Fruit fly (Drosophila melanogaster): Measurements from ENCODE around the gene PyK.
A peak's percentile ranks its signal among the peaks of the same experiment; 100 is the strongest.

PyK gene

dm6 chr3R:22420911-22421310 lies 53.6 kb downstream of the PyK start, which contains the start of the genes Nop56 and mats (continued):
- peak; percentile 43; the same call in 2 of the 3 replicates for TF ChIP-seq ci (GFP tag; IDR thresholded peaks at IDR 0.05)
- TF ChIP-seq cato (GFP tag; optimal IDR thresholded peaks at IDR 0.05; ENCODE audit: borderline replicate concordance), result no peak
- peak; percentile 23; the same call in 1 of the 2 replicates for TF ChIP-seq E2f2 (GFP tag; IDR thresholded peaks at IDR 0.05)
- no peak for TF ChIP-seq CG8478 (optimal IDR thresholded peaks at IDR 0.05)
- peak; percentile 40 for TF ChIP-seq CG3995 (GFP tag; optimal IDR thresholded peaks at IDR 0.05)
- no peak for TF ChIP-seq esg (GFP tag; conservative IDR thresholded peaks at IDR 0.05)
- TF ChIP-seq twi (tag; optimal IDR thresholded peaks at IDR 0.05), result peak; percentile 53
- TF ChIP-seq CG9817 (tag; optimal IDR thresholded peaks at IDR 0.05), result no peak
- TF ChIP-seq HmgD (GFP tag; optimal IDR thresholded peaks at IDR 0.05), result no peak
- TF ChIP-seq CG16863 (GFP tag; optimal IDR thresholded peaks at IDR 0.05), result no peak
- no peak for TF ChIP-seq sim (GFP tag; IDR thresholded peaks at IDR 0.05)
- peak; percentile 41; the same call in 1 of the 3 replicates for TF ChIP-seq Doc3 (GFP tag; IDR thresholded peaks at IDR 0.05; ENCODE audit: partially characterized antibody)
- no peak for TF ChIP-seq hb (GFP tag; IDR thresholded peaks at IDR 0.05; ENCODE audit: partially characterized antibody)
- no peak for TF ChIP-seq CG14441 (GFP tag; IDR thresholded peaks at IDR 0.05)
- no peak for TF ChIP-seq dati (GFP tag; IDR thresholded peaks at IDR 0.05)
- TF ChIP-seq CG11560 (tag; IDR thresholded peaks at IDR 0.05), result no peak
- peak; percentile 57; the same call in 1 of the 2 replicates for TF ChIP-seq CG13287 (GFP tag; IDR thresholded peaks at IDR 0.05; ENCODE audit: partially characterized antibody)
- no peak for TF ChIP-seq nom (GFP tag; optimal IDR thresholded peaks at IDR 0.05)
- TF ChIP-seq nmo (GFP tag; optimal IDR thresholded peaks at IDR 0.05), result peak; percentile 65
- TF ChIP-seq Chrac-16 (GFP tag; optimal IDR thresholded peaks at IDR 0.05), result no peak
- peak; percentile 42 for TF ChIP-seq CG17829 (tag; optimal IDR thresholded peaks at IDR 0.05)
- TF ChIP-seq CG30020 (tag; optimal IDR thresholded peaks at IDR 0.05), result peak; percentile 48
- peak; percentile 96 for TF ChIP-seq pzg (GFP tag; optimal IDR thresholded peaks at IDR 0.05)
- no peak for TF ChIP-seq CG6854 (GFP tag; optimal IDR thresholded peaks at IDR 0.05)
- TF ChIP-seq CG18619 (GFP tag; optimal IDR thresholded peaks at IDR 0.05), result no peak
- TF ChIP-seq Max (GFP tag; optimal IDR thresholded peaks at IDR 0.05), result peak; percentile 98
- TF ChIP-seq CG12769 (tag; optimal IDR thresholded peaks at IDR 0.05), result no peak
- TF ChIP-seq CG9876 (GFP tag; optimal IDR thresholded peaks at IDR 0.05), result no peak
- peak; percentile 45 for TF ChIP-seq HmgZ (tag; optimal IDR thresholded peaks at IDR 0.05)
- TF ChIP-seq dimm (GFP tag; IDR thresholded peaks at IDR 0.05), result no peak
- no peak for TF ChIP-seq CG10209 (GFP tag; optimal IDR thresholded peaks at IDR 0.05)
- TF ChIP-seq ftz-f1 (GFP tag; optimal IDR thresholded peaks at IDR 0.05), result peak; percentile 45
- TF ChIP-seq lmd (GFP tag; IDR thresholded peaks at IDR 0.05), result no peak
- peak; percentile 13; the same call in 1 of the 2 replicates for TF ChIP-seq amos (GFP tag; IDR thresholded peaks at IDR 0.05; ENCODE audit: partially characterized antibody)
- no peak for TF ChIP-seq Camta (GFP tag; optimal IDR thresholded peaks at IDR 0.05)
- TF ChIP-seq Hey (tag; optimal IDR thresholded peaks at IDR 0.05), result no peak
- TF ChIP-seq Asciz (GFP tag; optimal IDR thresholded peaks at IDR 0.05), result no peak
- TF ChIP-seq ATbp (GFP tag; optimal IDR thresholded peaks at IDR 0.05), result no peak
- TF ChIP-seq CG9215 (GFP tag; IDR thresholded peaks at IDR 0.05), result no peak
- no peak for TF ChIP-seq zfh1 (GFP tag; IDR thresholded peaks at IDR 0.05)
- TF ChIP-seq slbo (GFP tag; IDR thresholded peaks at IDR 0.05), result peak; percentile 54
- TF ChIP-seq grn (GFP tag; optimal IDR thresholded peaks at IDR 0.05), result peak; percentile 48
- no peak for TF ChIP-seq HLHmδ (GFP tag; optimal IDR thresholded peaks at IDR 0.05)
- TF ChIP-seq E2f1 (GFP tag; IDR thresholded peaks at IDR 0.05), result no peak
- no peak for TF ChIP-seq tio (GFP tag; optimal IDR thresholded peaks at IDR 0.05)
- no peak for TF ChIP-seq lilli (GFP tag; optimal IDR thresholded peaks at IDR 0.05)
- peak; percentile 33 for TF ChIP-seq CG1832 (GFP tag; optimal IDR thresholded peaks at IDR 0.05)
- no peak for TF ChIP-seq Hsf (GFP tag; optimal IDR thresholded peaks at IDR 0.05)
- TF ChIP-seq onecut (GFP tag; IDR thresholded peaks at IDR 0.05), result no peak
- TF ChIP-seq CG15514 (GFP tag; optimal IDR thresholded peaks at IDR 0.05), result peak; percentile 73
- TF ChIP-seq lov (optimal IDR thresholded peaks at IDR 0.05), result no peak
- TF ChIP-seq lov (GFP tag; IDR thresholded peaks at IDR 0.05), result no peak

Data from whole organism, embryonic.